Worm (Caenorhabditis elegans) whole organism, mixed stage, embryonic: ENCODE results near the gene hex-2.
A peak's percentile ranks its signal among the peaks of the same experiment; 100 is the strongest.

ENCODE experiments used
- M03D4.4 ChIP-seq: sonication (generic microtip); optimal IDR thresholded peaks from 2 replicates; lab custom pipeline; 2017; ENCODE audit warnings: mild to moderate bottlenecking, missing genetic modification characterization, missing compliant biosample characterization
- bed-3 ChIP-seq: fragments of 200-800 bp; sonication (Bioruptor generic); optimal IDR thresholded peaks from 3 replicates; lab custom pipeline; 2018; ENCODE audit warnings: mild to moderate bottlenecking, missing genetic modification characterization, moderate library complexity, missing compliant biosample characterization
- blmp-1 ChIP-seq: fragments of 150-350 bp; optimal IDR thresholded peaks from 2 replicates; lab custom pipeline; 2014; ENCODE audit warnings: missing biosample characterization, missing genetic modification characterization
- ceh-39 ChIP-seq: fragments of 150-350 bp; optimal IDR thresholded peaks from 2 replicates; lab custom pipeline; 2014; ENCODE audit warnings: missing biosample characterization, missing genetic modification characterization
- ceh-43 ChIP-seq: fragments of 200-800 bp; sonication (Bioruptor generic); optimal IDR thresholded peaks from 2 replicates; lab custom pipeline; 2018; ENCODE audit warnings: mild to moderate bottlenecking, missing genetic modification characterization, moderate library complexity, missing compliant biosample characterization
- ceh-83 ChIP-seq: fragments of 200-800 bp; sonication (Bioruptor generic); optimal IDR thresholded peaks from 2 replicates; lab custom pipeline; 2018; ENCODE audit warnings: mild to moderate bottlenecking, missing genetic modification characterization, missing compliant biosample characterization
- cnd-1 ChIP-seq: fragments of 200-800 bp; sonication (Bioruptor generic); optimal IDR thresholded peaks from 2 replicates; lab custom pipeline; 2018; ENCODE audit warnings: mild to moderate bottlenecking, missing genetic modification characterization, missing compliant biosample characterization
- drap-1 ChIP-seq: fragments of 200-800 bp; sonication (Bioruptor generic); optimal IDR thresholded peaks from 3 replicates; lab custom pipeline; 2018; ENCODE audit warnings: mild to moderate bottlenecking, missing genetic modification characterization, missing compliant biosample characterization
- elt-1 ChIP-seq: sonication (generic microtip); optimal IDR thresholded peaks from 2 replicates; lab custom pipeline; 2017; ENCODE audit warnings: missing genetic modification characterization, mild to moderate bottlenecking, missing compliant biosample characterization, antibody characterized with exemption, moderate library complexity, borderline replicate concordance; ENCODE audit not compliant: insufficient read depth
- elt-3 ChIP-seq: fragments of 150-350 bp; optimal IDR thresholded peaks from 2 replicates; lab custom pipeline; 2014; ENCODE audit warnings: missing biosample characterization, missing genetic modification characterization
- flh-1 ChIP-seq: fragments of 200-800 bp; sonication (Bioruptor generic); optimal IDR thresholded peaks from 2 replicates; lab custom pipeline; 2018; ENCODE audit warnings: mild to moderate bottlenecking, missing genetic modification characterization, moderate library complexity, missing compliant biosample characterization
- ham-2 ChIP-seq: fragments of 200-800 bp; sonication (Bioruptor generic); optimal IDR thresholded peaks from 2 replicates; lab custom pipeline; 2018; ENCODE audit warnings: mild to moderate bottlenecking, missing genetic modification characterization, missing compliant biosample characterization
- hlh-1 ChIP-seq: fragments of 150-350 bp; optimal IDR thresholded peaks from 2 replicates; lab custom pipeline; 2014; ENCODE audit warnings: missing biosample characterization, missing genetic modification reagents, missing genetic modification characterization
- lin-13 ChIP-seq: fragments of 150-350 bp; optimal IDR thresholded peaks from 2 replicates; lab custom pipeline; 2014; ENCODE audit warnings: missing biosample characterization, missing genetic modification characterization
- lin-32 ChIP-seq: fragments of 200-800 bp; sonication (Bioruptor generic); optimal IDR thresholded peaks from 2 replicates; lab custom pipeline; 2018; ENCODE audit warnings: mild to moderate bottlenecking, missing genetic modification characterization, missing compliant biosample characterization
- lsy-2 ChIP-seq: fragments of 150-350 bp; optimal IDR thresholded peaks from 2 replicates; lab custom pipeline; 2014; ENCODE audit warnings: missing biosample characterization, missing genetic modification characterization
- mab-5 ChIP-seq: fragments of 150-350 bp; optimal IDR thresholded peaks from 2 replicates; lab custom pipeline; 2014; ENCODE audit warnings: missing biosample characterization, missing genetic modification characterization
- mep-1 ChIP-seq: fragments of 150-350 bp; optimal IDR thresholded peaks from 2 replicates; lab custom pipeline; 2017; ENCODE audit warnings: missing biosample characterization, missing genetic modification reagents, missing genetic modification characterization, inconsistent platforms
- mls-2 ChIP-seq: sonication (generic microtip); optimal IDR thresholded peaks from 2 replicates; lab custom pipeline; 2016; ENCODE audit warnings: mild to moderate bottlenecking, missing genetic modification characterization, moderate library complexity, missing compliant biosample characterization
- nhr-2 ChIP-seq: fragments of 150-350 bp; optimal IDR thresholded peaks from 2 replicates; lab custom pipeline; 2014; ENCODE audit warnings: missing biosample characterization, missing genetic modification characterization
- nhr-237 ChIP-seq: fragments of 150-350 bp; optimal IDR thresholded peaks from 2 replicates; lab custom pipeline; 2014; ENCODE audit warnings: missing biosample characterization, missing genetic modification characterization
- nhr-28 ChIP-seq: fragments of 150-350 bp; optimal IDR thresholded peaks from 2 replicates; lab custom pipeline; 2014; ENCODE audit warnings: missing biosample characterization, missing genetic modification characterization
- nhr-76 ChIP-seq: sonication (generic microtip); optimal IDR thresholded peaks from 2 replicates; lab custom pipeline; 2017; ENCODE audit warnings: missing biosample characterization, missing genetic modification characterization
- sem-2 ChIP-seq: fragments of 200-800 bp; sonication (Bioruptor generic); optimal IDR thresholded peaks from 2 replicates; lab custom pipeline; 2018; ENCODE audit warnings: mild to moderate bottlenecking, missing genetic modification characterization, missing compliant biosample characterization
- sptf-1 ChIP-seq: sonication (generic microtip); optimal IDR thresholded peaks from 2 replicates; lab custom pipeline; 2017; ENCODE audit warnings: mild to moderate bottlenecking, missing genetic modification characterization, moderate library complexity, missing compliant biosample characterization
- tbx-8 ChIP-seq: fragments of 200-800 bp; sonication (Bioruptor generic); optimal IDR thresholded peaks from 2 replicates; lab custom pipeline; 2018; ENCODE audit warnings: mild to moderate bottlenecking, missing genetic modification characterization, moderate library complexity, missing compliant biosample characterization
- unc-39 ChIP-seq: fragments of 150-350 bp; optimal IDR thresholded peaks from 2 replicates; lab custom pipeline; 2014; ENCODE audit warnings: missing biosample characterization, missing genetic modification characterization
- unc-62 ChIP-seq: fragments of 150-350 bp; optimal IDR thresholded peaks from 2 replicates; lab custom pipeline; 2014; ENCODE audit warnings: missing biosample characterization, missing genetic modification reagents, missing genetic modification characterization
- zip-8 ChIP-seq: fragments of 150-350 bp; optimal IDR thresholded peaks from 2 replicates; lab custom pipeline; 2014; ENCODE audit warnings: missing biosample characterization, missing genetic modification characterization
- ztf-11 ChIP-seq: fragments of 150-350 bp; optimal IDR thresholded peaks from 2 replicates; lab custom pipeline; 2014; ENCODE audit warnings: missing biosample characterization, missing genetic modification characterization

hex-2 gene

ce11 chrV:5653990-5654499, at the start of gene hex-2:
TSS of gene hex-2 (plus strand) at chrV:5654449.
- TF ChIP-seq nhr-76 (tag; lab: Kevin White, UChicago) (no peak), tbx-8 (GFP tag; lab: Kevin White, UChicago) (no peak), mab-5 (tag; lab: Kevin White, UChicago) (no peak)
- TF ChIP-seq, all 35 proteins: peak for 0

ce11 chrV:5606255-5606654, 48.0 kb upstream of the hex-2 start, which contains the start of gene CD4.1:
TSS of gene CD4.1 (plus strand) at chrV:5606555.
- TF ChIP-seq hlh-1 (tag; lab: Kevin White, UChicago) (peak; percentile 12), flh-1 (no peak), tbx-8 (GFP tag; lab: Kevin White, UChicago) (no peak), cnd-1 (tag; lab: Kevin White, UChicago) (no peak), zip-8 (no peak)
- TF ChIP-seq, all 35 proteins: peak for 1

- TF ChIP-seq lsy-2 (tag; lab: Kevin White, UChicago) (no peak), nhr-76 (tag; lab: Kevin White, UChicago) (no peak), M03D4.4 (tag; lab: Kevin White, UChicago) (no peak), mls-2 (tag; lab: Kevin White, UChicago) (no peak), mep-1 (tag; lab: Kevin White, UChicago) (no peak), lin-32 (no peak), cnd-1 (tag; lab: Kevin White, UChicago) (no peak), elt-3 (tag; lab: Kevin White, UChicago) (no peak), ztf-11 (tag; lab: Kevin White, UChicago) (no peak), sptf-1 (tag; lab: Kevin White, UChicago) (no peak), blmp-1 (tag; lab: Kevin White, UChicago) (no peak), nhr-28 (tag; lab: Kevin White, UChicago) (no peak), nhr-2 (tag; lab: Kevin White, UChicago) (no peak), ham-2 (no peak), bed-3 (GFP tag; lab: Kevin White, UChicago) (no peak), drap-1 (GFP tag; lab: Kevin White, UChicago) (no peak), zip-8 (no peak), ceh-39 (tag; lab: Kevin White, UChicago) (no peak), sem-2 (no peak), ceh-83 (no peak)
These were observed 44.1 kb upstream of the hex-2 start for ce11 chrV:5610186-5610585.

ce11 chrV:5613109-5613508, 41.1 kb upstream of the hex-2 start, which contains the start of gene lrpc-1:
TSS of gene lrpc-1 (minus strand) at chrV:5613209.
- TF ChIP-seq ztf-11 (tag; lab: Kevin White, UChicago) (no peak), ceh-43 (GFP tag; lab: Kevin White, UChicago) (no peak), drap-1 (GFP tag; lab: Kevin White, UChicago) (no peak), unc-62 (GFP tag; lab: Kevin White, UChicago) (no peak)

- no peak for TF ChIP-seq nhr-76 (tag; lab: Kevin White, UChicago)
- no peak for TF ChIP-seq lin-32
- TF ChIP-seq unc-39 (tag; lab: Kevin White, UChicago), result no peak
- TF ChIP-seq nhr-237 (tag; lab: Kevin White, UChicago), result no peak
- TF ChIP-seq nhr-2 (tag; lab: Kevin White, UChicago), result no peak
- no peak for TF ChIP-seq sptf-1 (tag; lab: Kevin White, UChicago)
- no peak for TF ChIP-seq cnd-1 (tag; lab: Kevin White, UChicago)
- no peak for TF ChIP-seq lin-13 (tag; lab: Kevin White, UChicago)
- no peak for TF ChIP-seq bed-3 (GFP tag; lab: Kevin White, UChicago)
- TF ChIP-seq ceh-43 (GFP tag; lab: Kevin White, UChicago), result no peak
- TF ChIP-seq nhr-28 (tag; lab: Kevin White, UChicago), result no peak
- no peak for TF ChIP-seq blmp-1 (tag; lab: Kevin White, UChicago)
- TF ChIP-seq elt-1 (tag; lab: Kevin White, UChicago), result no peak
- no peak for TF ChIP-seq unc-62 (GFP tag; lab: Kevin White, UChicago)
These were observed 39.5 kb upstream of the hex-2 start, which contains the start of gene M03E7.3 for ce11 chrV:5614724-5615123. TSS of gene M03E7.3 (plus strand) at chrV:5615024.
